Fruit fly (Drosophila melanogaster): ENCODE results near the gene Ent1.

The Ent1 gene

DNA sequence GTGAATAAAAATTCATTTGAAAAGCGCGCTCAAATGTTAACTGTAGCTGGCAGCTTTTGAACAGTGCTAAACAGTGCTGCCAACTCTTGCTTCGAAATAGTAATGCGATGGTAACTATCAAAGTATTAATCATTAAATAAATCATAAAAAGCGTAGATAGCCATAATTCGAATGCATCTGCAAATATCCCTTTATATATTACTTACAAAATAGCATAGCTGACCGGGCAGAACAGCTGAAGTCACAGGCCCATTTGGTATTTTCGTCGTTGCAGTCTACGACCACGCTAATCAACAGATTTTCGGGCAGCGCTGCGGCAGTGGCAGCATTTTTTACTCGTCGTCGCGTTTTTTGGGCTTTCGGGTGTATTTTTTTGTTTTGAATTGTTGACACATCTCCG lies 52.0 kb downstream of the Ent1 start, which contains the start of gene Plc21C (continued):
- TF ChIP-seq Blimp-1 (GFP tag; optimal IDR thresholded peaks at IDR 0.05) (peak; percentile 24), CG8359 (GFP tag; optimal IDR thresholded peaks at IDR 0.05; ENCODE audit: borderline replicate concordance) (no peak), CG18011 (GFP tag; optimal IDR thresholded peaks at IDR 0.05) (peak; percentile 100), Atf-2 (GFP tag; optimal IDR thresholded peaks at IDR 0.05) (no peak), BtbVII (GFP tag; optimal IDR thresholded peaks at IDR 0.05) (no peak), vvl (GFP tag; IDR thresholded peaks at IDR 0.05) (peak; percentile 65), CG2116 (GFP tag; optimal IDR thresholded peaks at IDR 0.05) (peak; percentile 81), CG2120 (GFP tag; optimal IDR thresholded peaks at IDR 0.05) (peak; percentile 70), Trl (optimal IDR thresholded peaks at IDR 0.05) (no peak), Trl (GFP tag; optimal IDR thresholded peaks at IDR 0.05) (no peak), HLH54F (GFP tag; optimal IDR thresholded peaks at IDR 0.05) (peak; percentile 58), sob (GFP tag; IDR thresholded peaks at IDR 0.05) (peak; percentile 36; the same call in 1 of the 2 replicates), CG9817 (tag; optimal IDR thresholded peaks at IDR 0.05) (peak; percentile 46), sug (tag; optimal IDR thresholded peaks at IDR 0.05) (peak; percentile 71), CG3065 (GFP tag; optimal IDR thresholded peaks at IDR 0.05) (no peak), Vsx1 (GFP tag; optimal IDR thresholded peaks at IDR 0.05) (no peak), CG9215 (GFP tag; IDR thresholded peaks at IDR 0.05) (no peak; the same call in 1 of the 2 replicates), hkb (optimal IDR thresholded peaks at IDR 0.05) (no peak), hkb (GFP tag; IDR thresholded peaks at IDR 0.05) (0 out of 2 replicates have a peak, but pooled peaks have one; percentile 19), Opbp (GFP tag; IDR thresholded peaks at IDR 0.05; ENCODE audit: partially characterized antibody) (peak; percentile 53; the same call in 2 of the 3 replicates), nerfin-2 (GFP tag; IDR thresholded peaks at IDR 0.05; ENCODE audit: partially characterized antibody) (no peak), CG4730 (GFP tag; IDR thresholded peaks at IDR 0.05) (no peak), Mrtf (GFP tag; IDR thresholded peaks at IDR 0.05) (no peak), ara (GFP tag; IDR thresholded peaks at IDR 0.05) (no peak), exex (tag; optimal IDR thresholded peaks at IDR 0.05) (no peak), CG14050 (GFP tag; IDR thresholded peaks at IDR 0.05) (no peak), CG15011 (GFP tag; optimal IDR thresholded peaks at IDR 0.05) (no peak), wdn (GFP tag; IDR thresholded peaks at IDR 0.05) (no peak), BEAF-32 (GFP tag; optimal IDR thresholded peaks at IDR 0.05) (peak; percentile 64), odd (GFP tag; optimal IDR thresholded peaks at IDR 0.05) (no peak), pfk (GFP tag; optimal IDR thresholded peaks at IDR 0.05) (no peak), knrl (GFP tag; IDR thresholded peaks at IDR 0.05; ENCODE audit: partially characterized antibody) (peak; percentile 57; the same call in 2 of the 3 replicates), GATAe (GFP tag; conservative IDR thresholded peaks at IDR 0.05) (no peak), MESR4 (GFP tag; optimal IDR thresholded peaks at IDR 0.05) (peak; percentile 46), Dll (GFP tag; IDR thresholded peaks at IDR 0.05; ENCODE audit: partially characterized antibody) (peak; percentile 60; the same call in 3 of the 4 replicates), slbo (GFP tag; IDR thresholded peaks at IDR 0.05) (peak; percentile 62), ap (GFP tag; IDR thresholded peaks at IDR 0.05) (no peak), onecut (GFP tag; IDR thresholded peaks at IDR 0.05) (no peak), bab2 (GFP tag; optimal IDR thresholded peaks at IDR 0.05) (peak; percentile 37), ewg (GFP tag; optimal IDR thresholded peaks at IDR 0.05) (peak; percentile 17), crp (GFP tag; optimal IDR thresholded peaks at IDR 0.05) (peak; percentile 16 to 88), mld (GFP tag; IDR thresholded peaks at IDR 0.05; ENCODE audit: partially characterized antibody) (no peak), hbn (GFP tag; IDR thresholded peaks at IDR 0.05; ENCODE audit: partially characterized antibody) (0 out of 2 replicates have a peak, but pooled peaks have one; percentile 25), Hr39 (optimal IDR thresholded peaks at IDR 0.05) (no peak), sens (GFP tag) (peak; percentile 94), Kr (GFP tag; optimal IDR thresholded peaks at IDR 0.05) (no peak), TFAM (GFP tag; optimal IDR thresholded peaks at IDR 0.05) (no peak), Dref (GFP tag; IDR thresholded peaks at IDR 0.05) (peak; percentile 41; the same call in 1 of the 2 replicates), CG30403 (GFP tag; optimal IDR thresholded peaks at IDR 0.05) (peak; percentile 52), CG12071 (GFP tag; optimal IDR thresholded peaks at IDR 0.05) (no peak), Xrp1 (GFP tag; IDR thresholded peaks at IDR 0.05) (no peak)

Measured in whole organism, embryonic.